Worm (Caenorhabditis elegans) whole organism, midembryonic: ENCODE results near the gene F52B11.2.

Source experiments
- flt-1 ChIP-seq: fragments of 200-800 bp; sonication (Bioruptor generic); IDR thresholded peaks from 2 replicates; pipeline ENCODE4 v1.3.6; 2022; ENCODE audit warnings: missing genetic modification characterization, missing compliant biosample characterization
- klf-2 ChIP-seq: fragments of 200-800 bp; sonication (Bioruptor generic); conservative IDR thresholded peaks from 2 replicates; pipeline ENCODE4 v1.3.6; 2022; ENCODE audit warnings: missing genetic modification reagents, missing genetic modification characterization, missing compliant biosample characterization
- med-1 ChIP-seq: sonication (generic microtip); optimal IDR thresholded peaks from 2 replicates; lab custom pipeline; 2017; ENCODE audit warnings: missing genetic modification characterization, mild to moderate bottlenecking, missing compliant biosample characterization, antibody characterized with exemption, missing genetic modification reagents; ENCODE audit not compliant: insufficient read depth

- no peak for TF ChIP-seq klf-2 (GFP tag; lab: Robert Waterston, UW)
- TF ChIP-seq flt-1 (GFP tag; lab: Robert Waterston, UW): no peak
- TF ChIP-seq med-1 (GFP tag; lab: Kevin White, UChicago): no peak
These were observed 17.0 kb upstream of the F52B11.2 start for ce11 chrIV:14066403-14066802.
